Worm (Caenorhabditis elegans) whole organism, L3 larva: ENCODE results near the gene wdr-46.
A peak's percentile ranks its signal among the peaks of the same experiment; 100 is the strongest.

Source experiments
- R02D3.7 ChIP-seq: fragments of 150-350 bp; optimal IDR thresholded peaks from 2 replicates; lab custom pipeline; 2014; ENCODE audit warnings: missing biosample characterization, missing genetic modification characterization
- ZK546.5 ChIP-seq: sonication (generic microtip); optimal IDR thresholded peaks from 2 replicates; lab custom pipeline; 2017; ENCODE audit warnings: missing biosample characterization, missing genetic modification characterization
- aly-2 ChIP-seq: fragments of 150-350 bp; optimal IDR thresholded peaks from 2 replicates; lab custom pipeline; 2014; ENCODE audit warnings: missing biosample characterization, missing genetic modification characterization
- ama-1 ChIP-seq: fragments of 150-350 bp; optimal IDR thresholded peaks from 2 replicates; lab custom pipeline; 2018
- ceh-9 ChIP-seq: sonication (generic microtip); optimal IDR thresholded peaks from 2 replicates; lab custom pipeline; 2018; ENCODE audit warnings: missing biosample characterization, missing genetic modification characterization
- egl-27 ChIP-seq: sonication (generic microtip); optimal IDR thresholded peaks from 4 replicates; lab custom pipeline; 2017; ENCODE audit warnings: missing biosample characterization, missing genetic modification reagents, missing genetic modification characterization
- egl-5 ChIP-seq: fragments of 150-350 bp; optimal IDR thresholded peaks from 2 replicates; lab custom pipeline; 2017; ENCODE audit warnings: missing biosample characterization, missing genetic modification reagents, missing genetic modification characterization, inconsistent platforms
- elt-1 ChIP-seq: fragments of 150-350 bp; optimal IDR thresholded peaks from 2 replicates; lab custom pipeline; 2014; ENCODE audit warnings: missing biosample characterization, missing genetic modification characterization
- elt-2 ChIP-seq: sonication (generic microtip); optimal IDR thresholded peaks from 2 replicates; lab custom pipeline; 2016; ENCODE audit warnings: missing genetic modification reagents, mild to moderate bottlenecking, missing genetic modification characterization, missing compliant biosample characterization
- eor-1 ChIP-seq, 2 experiments: fragments of 150-350 bp; optimal IDR thresholded peaks; 2 replicates each; lab custom pipeline; 2014 to 2018; ENCODE audit warnings: missing biosample characterization in 2 of 2, missing genetic modification characterization in 2 of 2
- fkh-10 ChIP-seq: sonication (generic microtip); optimal IDR thresholded peaks from 2 replicates; lab custom pipeline; 2017; ENCODE audit warnings: missing biosample characterization, missing genetic modification reagents, missing genetic modification characterization
- hmg-11 ChIP-seq: sonication (generic microtip); optimal IDR thresholded peaks from 2 replicates; lab custom pipeline; 2016; ENCODE audit warnings: missing genetic modification characterization, missing compliant biosample characterization
- jun-1 ChIP-seq: fragments of 150-350 bp; optimal IDR thresholded peaks from 2 replicates; lab custom pipeline; 2014; ENCODE audit warnings: missing biosample characterization, missing genetic modification reagents, missing genetic modification characterization
- lin-15B ChIP-seq: fragments of 150-350 bp; optimal IDR thresholded peaks from 2 replicates; lab custom pipeline; 2014; ENCODE audit warnings: missing biosample characterization, missing genetic modification characterization
- lin-39 ChIP-seq: fragments of 150-350 bp; optimal IDR thresholded peaks from 2 replicates; lab custom pipeline; 2018; ENCODE audit warnings: missing biosample characterization, missing genetic modification reagents, missing genetic modification characterization
- lsy-12 ChIP-seq: sonication (generic microtip); optimal IDR thresholded peaks from 2 replicates; lab custom pipeline; 2016; ENCODE audit warnings: mild to moderate bottlenecking, missing genetic modification characterization, missing compliant biosample characterization
- nfya-1 ChIP-seq: sonication (generic microtip); optimal IDR thresholded peaks from 2 replicates; lab custom pipeline; 2017; ENCODE audit warnings: missing genetic modification characterization, mild to moderate bottlenecking, missing compliant biosample characterization, antibody characterized with exemption, moderate library complexity; ENCODE audit not compliant: insufficient read depth
- nhr-11 ChIP-seq: fragments of 150-350 bp; optimal IDR thresholded peaks from 2 replicates; lab custom pipeline; 2014; ENCODE audit warnings: missing biosample characterization, missing genetic modification characterization
- nhr-12 ChIP-seq: fragments of 150-350 bp; optimal IDR thresholded peaks from 2 replicates; lab custom pipeline; 2014; ENCODE audit warnings: missing biosample characterization, missing genetic modification characterization
- nhr-23 ChIP-seq: fragments of 150-350 bp; optimal IDR thresholded peaks from 2 replicates; lab custom pipeline; 2014; ENCODE audit warnings: missing biosample characterization, missing genetic modification reagents, missing genetic modification characterization
- nhr-237 ChIP-seq: fragments of 150-350 bp; optimal IDR thresholded peaks from 2 replicates; lab custom pipeline; 2014; ENCODE audit warnings: missing biosample characterization, missing genetic modification characterization
- nhr-28 ChIP-seq: fragments of 150-350 bp; optimal IDR thresholded peaks from 2 replicates; lab custom pipeline; 2014; ENCODE audit warnings: missing biosample characterization, missing genetic modification characterization
- nhr-43 ChIP-seq: sonication (generic microtip); optimal IDR thresholded peaks from 2 replicates; lab custom pipeline; 2016; ENCODE audit warnings: mild to moderate bottlenecking, missing genetic modification characterization, missing compliant biosample characterization; ENCODE audit not compliant: poor library complexity, severe bottlenecking
- nhr-76 ChIP-seq: fragments of 150-350 bp; sonication (generic microtip); optimal IDR thresholded peaks from 5 replicates; lab custom pipeline; 2014; ENCODE audit warnings: missing biosample characterization, missing genetic modification characterization
- nhr-77 ChIP-seq: fragments of 150-350 bp; optimal IDR thresholded peaks from 2 replicates; lab custom pipeline; 2014; ENCODE audit warnings: missing biosample characterization, missing genetic modification characterization
- pha-4 ChIP-seq: fragments of 150-350 bp; optimal IDR thresholded peaks from 2 replicates; lab custom pipeline; 2014; ENCODE audit warnings: missing biosample characterization, missing genetic modification reagents, missing genetic modification characterization
- sea-2 ChIP-seq: fragments of 150-350 bp; sonication (generic microtip); optimal IDR thresholded peaks from 4 replicates; lab custom pipeline; 2014; ENCODE audit warnings: missing biosample characterization, missing genetic modification reagents, missing genetic modification characterization
- skn-1 ChIP-seq: fragments of 150-350 bp; optimal IDR thresholded peaks from 2 replicates; lab custom pipeline; 2014; ENCODE audit warnings: missing biosample characterization, missing genetic modification characterization
- snpc-4 ChIP-seq: fragments of 150-350 bp; optimal IDR thresholded peaks from 2 replicates; lab custom pipeline; 2014; ENCODE audit warnings: missing biosample characterization, missing genetic modification characterization
- tbx-2 ChIP-seq: sonication (generic microtip); optimal IDR thresholded peaks from 2 replicates; lab custom pipeline; 2016; ENCODE audit warnings: mild to moderate bottlenecking, missing genetic modification characterization, missing compliant biosample characterization
- unc-39 ChIP-seq: sonication (generic microtip); optimal IDR thresholded peaks from 4 replicates; lab custom pipeline; 2017; ENCODE audit warnings: missing biosample characterization, missing genetic modification characterization
- ztf-11 ChIP-seq: fragments of 150-350 bp; optimal IDR thresholded peaks from 2 replicates; lab custom pipeline; 2014; ENCODE audit warnings: missing biosample characterization, missing genetic modification characterization
- ztf-4 ChIP-seq: fragments of 150-350 bp; optimal IDR thresholded peaks from 2 replicates; lab custom pipeline; 2014; ENCODE audit warnings: missing biosample characterization, missing genetic modification characterization

wdr-46 gene

ce11 chrIV:12359979-12360378 lies 12.1 kb upstream of the wdr-46 start:
- no peak for TF ChIP-seq eor-1 (tag; optimal IDR thresholded peaks at IDR 0.05; lab: Kevin White, UChicago)
- no peak for TF ChIP-seq fkh-10 (GFP tag; lab: Kevin White, UChicago)

ce11 chrIV:12360742-12361195 lies 11.3 kb upstream of the wdr-46 start, which contains the start of gene sec-24.2:
Gene sec-24.2, minus strand, starts transcription at chrIV:12360792.
- TF ChIP-seq snpc-4 (tag; lab: Kevin White, UChicago) (no peak), eor-1 (tag; optimal IDR thresholded peaks at IDR 0.05; lab: Kevin White, UChicago) (no peak), egl-27 (tag; lab: Kevin White, UChicago) (no peak), nhr-11 (no peak), nhr-237 (tag; lab: Kevin White, UChicago) (no peak), jun-1 (tag; lab: Kevin White, UChicago) (no peak), nhr-77 (no peak), nfya-1 (no peak), lsy-12 (tag; lab: Kevin White, UChicago) (no peak), sea-2 (GFP tag; lab: Kevin White, UChicago) (no peak), nhr-12 (no peak), tbx-2 (tag; lab: Kevin White, UChicago) (no peak), ama-1 (no peak)

- TF ChIP-seq ztf-11 (tag; lab: Kevin White, UChicago) (no peak), elt-2 (tag; lab: Kevin White, UChicago) (peak; percentile 22), ama-1 (peak; percentile 28), nfya-1 (peak; percentile 82), nhr-12 (no peak), nhr-237 (tag; lab: Kevin White, UChicago) (no peak), pha-4 (tag; lab: Kevin White, UChicago) (peak; percentile 7), snpc-4 (tag; lab: Kevin White, UChicago) (peak; percentile 3), nhr-23 (tag; lab: Kevin White, UChicago) (no peak), skn-1 (tag; lab: Kevin White, UChicago) (no peak), R02D3.7 (tag; lab: Kevin White, UChicago) (no peak), ZK546.5 (tag; lab: Kevin White, UChicago) (no peak), ztf-4 (tag; lab: Kevin White, UChicago) (no peak), lin-15B (tag; lab: Kevin White, UChicago) (peak; percentile 41)
- TF ChIP-seq, all 47 proteins: peak for 6
Measured at ce11 chrIV:12361392-12362092, 10.5 kb upstream of the wdr-46 start, which contains the start of the genes ccr-4 and ZC518.8. Gene ccr-4, plus strand, starts transcription at chrIV:12361542. Gene ZC518.8, minus strand, starts transcription at chrIV:12361908.

ce11 chrIV:12364964-12365363 lies 7.1 kb upstream of the wdr-46 start:
- TF ChIP-seq nhr-28 (tag; lab: Kevin White, UChicago) (no peak), ceh-9 (tag; lab: Kevin White, UChicago) (no peak), egl-5 (no peak), nfya-1 (peak; percentile 47), elt-1 (peak; percentile 10), hmg-11 (tag; lab: Kevin White, UChicago) (peak; percentile 76), unc-39 (tag; lab: Kevin White, UChicago) (no peak), nhr-23 (tag; lab: Kevin White, UChicago) (no peak), lin-39 (peak; percentile 62), nhr-12 (no peak), nhr-43 (tag; lab: Kevin White, UChicago) (no peak), nhr-76 (tag; lab: Kevin White, UChicago) (no peak), ztf-11 (tag; lab: Kevin White, UChicago) (no peak), sea-2 (GFP tag; lab: Kevin White, UChicago) (no peak), snpc-4 (tag; lab: Kevin White, UChicago) (peak; percentile 11), skn-1 (tag; lab: Kevin White, UChicago) (no peak), fkh-10 (GFP tag; lab: Kevin White, UChicago) (peak; percentile 14), R02D3.7 (tag; lab: Kevin White, UChicago) (no peak), lsy-12 (tag; lab: Kevin White, UChicago) (no peak), aly-2 (tag; lab: Kevin White, UChicago) (no peak)
